Worm (Caenorhabditis elegans) whole organism, mixed stage, embryonic: ENCODE measurements around the gene sym-3.
A peak's percentile ranks its signal among the peaks of the same experiment; 100 is the strongest.

Experiments
- ceh-83 ChIP-seq: fragments of 200-800 bp; sonication (Bioruptor generic); optimal IDR thresholded peaks from 2 replicates; lab custom pipeline; 2018; ENCODE audit warnings: mild to moderate bottlenecking, missing genetic modification characterization, missing compliant biosample characterization
- mep-1 ChIP-seq: fragments of 150-350 bp; optimal IDR thresholded peaks from 2 replicates; lab custom pipeline; 2017; ENCODE audit warnings: missing biosample characterization, missing genetic modification reagents, missing genetic modification characterization, inconsistent platforms
- mls-2 ChIP-seq: sonication (generic microtip); optimal IDR thresholded peaks from 2 replicates; lab custom pipeline; 2016; ENCODE audit warnings: mild to moderate bottlenecking, missing genetic modification characterization, moderate library complexity, missing compliant biosample characterization
- nhr-12 ChIP-seq: fragments of 150-350 bp; optimal IDR thresholded peaks from 2 replicates; lab custom pipeline; 2014; ENCODE audit warnings: missing biosample characterization, missing genetic modification characterization
- snpc-4 ChIP-seq: fragments of 150-350 bp; optimal IDR thresholded peaks from 2 replicates; lab custom pipeline; 2014; ENCODE audit warnings: missing biosample characterization, missing genetic modification characterization
- unc-62 ChIP-seq: fragments of 150-350 bp; optimal IDR thresholded peaks from 2 replicates; lab custom pipeline; 2014; ENCODE audit warnings: missing biosample characterization, missing genetic modification reagents, missing genetic modification characterization

- TF ChIP-seq ceh-83 (GFP tag; lab: Kevin White, UChicago) = no peak
- TF ChIP-seq mls-2 (tag; lab: Kevin White, UChicago) = peak; percentile 37
- TF ChIP-seq unc-62 (GFP tag; lab: Kevin White, UChicago) = peak; percentile 51
- no peak for TF ChIP-seq nhr-12 (tag; lab: Kevin White, UChicago)
- peak; percentile 18 for TF ChIP-seq mep-1 (tag; lab: Kevin White, UChicago)
- TF ChIP-seq snpc-4 = no peak
Observed at ce11 chrX:5763904-5764303, 9.7 kb upstream of the sym-3 start.
